Worm (Caenorhabditis elegans): Measurements from ENCODE around the gene ZK1290.14.

DNA sequence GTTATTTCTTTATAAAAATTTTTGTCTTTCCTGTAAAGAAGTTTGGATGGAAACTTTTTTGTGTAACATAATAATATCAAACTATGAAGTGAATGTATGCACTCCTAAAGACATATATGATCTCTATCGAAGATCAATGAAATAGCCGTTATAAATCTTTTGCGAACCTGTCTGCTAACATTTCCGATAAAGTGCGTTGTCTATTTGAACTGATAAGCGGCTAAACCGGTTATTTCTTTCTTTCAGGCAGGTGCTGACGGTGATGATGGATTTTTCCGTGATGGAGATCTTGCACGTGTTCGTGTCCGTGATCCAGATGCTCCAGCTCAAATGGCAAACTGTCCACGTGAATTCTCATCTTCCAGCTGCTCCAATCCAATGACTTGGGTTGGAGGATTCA lies 23.9 kb downstream of the ZK1290.14 start:
- no peak for TF ChIP-seq F13H6.1 (tag; optimal IDR thresholded peaks at IDR 0.05)
- no peak for TF ChIP-seq mdl-1 (tag; optimal IDR thresholded peaks at IDR 0.05)
- no peak for TF ChIP-seq nhr-77 (tag; optimal IDR thresholded peaks at IDR 0.05)

All from whole organism, L2 larva.